Worm (Caenorhabditis elegans) whole organism, L3 larva: ENCODE results near the gene iff-2.

Experiments used
- ceh-16 ChIP-seq: sonication (generic microtip); optimal IDR thresholded peaks from 2 replicates; lab custom pipeline; 2017; ENCODE audit warnings: missing biosample characterization, missing genetic modification characterization
- fkh-2 ChIP-seq: fragments of 150-350 bp; optimal IDR thresholded peaks from 2 replicates; lab custom pipeline; 2014; ENCODE audit warnings: missing biosample characterization, missing genetic modification reagents, missing genetic modification characterization
- fos-1 ChIP-seq: fragments of 150-350 bp; optimal IDR thresholded peaks from 2 replicates; lab custom pipeline; 2014; ENCODE audit warnings: missing biosample characterization, missing genetic modification characterization
- nhr-11 ChIP-seq: fragments of 150-350 bp; optimal IDR thresholded peaks from 2 replicates; lab custom pipeline; 2014; ENCODE audit warnings: missing biosample characterization, missing genetic modification characterization
- nhr-237 ChIP-seq: fragments of 150-350 bp; optimal IDR thresholded peaks from 2 replicates; lab custom pipeline; 2014; ENCODE audit warnings: missing biosample characterization, missing genetic modification characterization

DNA sequence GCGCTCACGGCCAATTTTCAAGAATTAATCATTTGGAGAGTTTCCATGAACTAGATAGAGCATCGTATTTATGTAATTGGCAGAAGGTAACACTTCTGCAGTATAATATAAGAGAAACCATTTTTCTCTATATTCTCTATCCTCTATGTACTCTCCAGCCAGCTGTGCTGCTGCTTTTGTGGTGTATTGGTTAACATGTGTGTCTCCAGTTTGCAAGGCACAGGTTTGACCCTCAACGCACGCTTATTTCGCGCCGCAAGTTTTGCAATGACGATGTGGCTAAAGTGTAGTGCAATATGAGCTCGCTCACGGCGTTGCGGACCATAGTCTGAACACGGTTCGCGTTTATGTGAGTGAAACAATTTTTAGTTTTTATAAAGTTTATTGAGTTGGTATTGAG is 14.2 kb downstream of the iff-2 start:
- TF ChIP-seq nhr-237 (tag; lab: Kevin White, UChicago) (no peak), nhr-11 (tag; lab: Kevin White, UChicago) (no peak), ceh-16 (tag; lab: Kevin White, UChicago) (no peak), fos-1 (no peak), fkh-2 (tag; lab: Kevin White, UChicago) (no peak)
